Worm (Caenorhabditis elegans): ENCODE results near the gene alr-1.
A peak's percentile ranks its signal among the peaks of the same experiment; 100 is the strongest.

Gene alr-1

DNA sequence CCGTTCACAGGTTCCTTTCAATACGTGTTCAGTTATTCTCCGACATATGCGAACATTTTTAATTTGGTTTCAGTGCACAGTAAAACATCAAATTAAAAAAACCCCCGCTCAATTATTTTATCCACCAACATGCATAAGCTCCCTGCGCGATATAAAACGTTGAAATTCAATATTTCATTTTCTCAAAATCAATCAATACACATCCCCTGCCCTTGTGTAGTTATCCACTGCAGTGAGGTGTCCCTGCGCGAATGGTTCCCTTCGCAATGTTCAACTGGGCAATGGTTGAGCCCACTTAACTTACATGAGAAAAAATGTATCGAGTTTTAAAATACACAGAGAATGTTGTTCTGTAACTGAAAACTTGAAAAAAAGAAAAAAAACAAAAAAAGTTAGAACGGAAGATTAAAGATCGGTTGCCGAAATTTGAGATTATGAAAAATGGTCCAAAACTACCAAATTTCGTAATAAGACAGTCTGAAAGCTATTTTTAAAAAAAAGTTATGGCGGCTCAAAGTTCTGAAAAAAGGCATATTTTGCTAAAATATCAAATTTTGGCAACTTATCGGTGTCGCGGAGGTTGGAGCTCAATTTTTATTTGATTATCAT is 31.3 kb downstream of the alr-1 start (continued):
- TF ChIP-seq Y105C5A.15 (GFP tag; IDR thresholded peaks at IDR 0.05) (peak; percentile 98), pha-4 (GFP tag; IDR thresholded peaks at IDR 0.05) (peak; percentile 98), pha-4 (tag; optimal IDR thresholded peaks at IDR 0.05) (peak; percentile 100), ceh-32 (tag; optimal IDR thresholded peaks at IDR 0.05; ENCODE audit: poor library complexity) (peak; percentile 93), ceh-82 (tag; optimal IDR thresholded peaks at IDR 0.05) (peak; percentile 90), mxl-2 (GFP tag; conservative IDR thresholded peaks at IDR 0.05) (peak; percentile 91), F49E8.2 (tag; optimal IDR thresholded peaks at IDR 0.05; ENCODE audit: borderline replicate concordance) (peak; percentile 70), pqm-1 (tag; optimal IDR thresholded peaks at IDR 0.05) (peak; percentile 82), zfp-2 (tag; optimal IDR thresholded peaks at IDR 0.05) (peak; percentile 90), daf-19 (GFP tag; conservative IDR thresholded peaks at IDR 0.05) (peak; percentile 99), daf-12 (tag; optimal IDR thresholded peaks at IDR 0.05) (peak; percentile 24), jun-1 (tag; optimal IDR thresholded peaks at IDR 0.05) (peak; percentile 100), nhr-237 (tag; optimal IDR thresholded peaks at IDR 0.05) (peak; percentile 98), ama-1 (optimal IDR thresholded peaks at IDR 0.05) (no peak), arid-1 (GFP tag; conservative IDR thresholded peaks at IDR 0.05) (peak; percentile 96), ceh-20 (GFP tag; IDR thresholded peaks at IDR 0.05) (peak; percentile 99), madf-9 (GFP tag; conservative IDR thresholded peaks at IDR 0.05) (peak; percentile 99), Y48G9A.11 (GFP tag; IDR thresholded peaks at IDR 0.05) (no peak; the same call in 1 of the 2 replicates), nhr-25 (tag; optimal IDR thresholded peaks at IDR 0.05; ENCODE audit: borderline replicate concordance, insufficient read depth) (peak; percentile 98), lin-29 (GFP tag; IDR thresholded peaks at IDR 0.05) (peak; percentile 99), nhr-48 (tag; optimal IDR thresholded peaks at IDR 0.05) (peak; percentile 98), cey-2 (tag; optimal IDR thresholded peaks at IDR 0.05; ENCODE audit: borderline replicate concordance, insufficient read depth) (peak; percentile 61), ctbp-1 (GFP tag; IDR thresholded peaks at IDR 0.05) (peak; percentile 99), hif-1 (tag; optimal IDR thresholded peaks at IDR 0.05) (peak; percentile 87 to 91), nhr-28 (tag; optimal IDR thresholded peaks at IDR 0.05) (peak; percentile 98), tra-1 (GFP tag; IDR thresholded peaks at IDR 0.05) (peak; percentile 98), duxl-1 (tag; optimal IDR thresholded peaks at IDR 0.05; ENCODE audit: poor library complexity) (peak; percentile 99), F26F4.8 (GFP tag; conservative IDR thresholded peaks at IDR 0.05) (no peak), ceh-62 (tag; optimal IDR thresholded peaks at IDR 0.05) (peak; percentile 28), nhr-6 (tag; optimal IDR thresholded peaks at IDR 0.05) (peak; percentile 99), F37D6.2 (tag; optimal IDR thresholded peaks at IDR 0.05) (peak; percentile 100), snpc-4 (tag; optimal IDR thresholded peaks at IDR 0.05) (peak; percentile 31), dve-1 (tag; optimal IDR thresholded peaks at IDR 0.05; ENCODE audit: insufficient read depth) (peak; percentile 100), spr-3 (GFP tag; optimal IDR thresholded peaks at IDR 0.05) (peak; percentile 99), D1046.2 (GFP tag; IDR thresholded peaks at IDR 0.05) (peak; percentile 94), mes-2 (tag; optimal IDR thresholded peaks at IDR 0.05; ENCODE audit: poor library complexity, severe bottlenecking) (peak; percentile 98), nhr-41 (GFP tag; IDR thresholded peaks at IDR 0.05) (peak; percentile 91), dmd-9 (GFP tag; IDR thresholded peaks at IDR 0.05) (peak; percentile 95), mep-1 (tag; optimal IDR thresholded peaks at IDR 0.05) (peak; percentile 100), egl-43 (GFP tag; IDR thresholded peaks at IDR 0.05) (peak; percentile 100), set-16 (GFP tag; IDR thresholded peaks at IDR 0.05) (no peak), aly-2 (tag; optimal IDR thresholded peaks at IDR 0.05) (peak; percentile 73), unc-62 (GFP tag; optimal IDR thresholded peaks at IDR 0.05 in 1 of 2) (peak; percentile 72 to 100), unc-62 (tag; optimal IDR thresholded peaks at IDR 0.05) (peak; percentile 69), aha-1 (tag) (peak; percentile 100), ceh-28 (tag; optimal IDR thresholded peaks at IDR 0.05) (peak; percentile 100), lin-13 (GFP tag; optimal IDR thresholded peaks at IDR 0.05) (peak; percentile 99), dpl-1 (GFP tag; optimal IDR thresholded peaks at IDR 0.05) (peak; percentile 82), daf-16 (GFP tag; optimal IDR thresholded peaks at IDR 0.05) (peak; percentile 97 to 99), daf-16 (tag; optimal IDR thresholded peaks at IDR 0.05) (peak; percentile 98)
